Worm (Caenorhabditis elegans) whole organism, L1 larva: ENCODE data around the gene fahd-1.

Source experiments
- C16A3.4 ChIP-seq: fragments of 150-350 bp; optimal IDR thresholded peaks from 2 replicates; lab custom pipeline; 2014; ENCODE audit warnings: missing biosample characterization, missing genetic modification characterization
- C34B4.2 ChIP-seq: sonication (generic microtip); optimal IDR thresholded peaks from 2 replicates; lab custom pipeline; 2017; ENCODE audit warnings: mild to moderate bottlenecking, missing genetic modification characterization, missing compliant biosample characterization
- aly-2 ChIP-seq: fragments of 150-350 bp; optimal IDR thresholded peaks from 2 replicates; lab custom pipeline; 2014; ENCODE audit warnings: missing biosample characterization, missing genetic modification characterization
- ama-1 ChIP-seq: fragments of 150-350 bp; optimal IDR thresholded peaks from 2 replicates; lab custom pipeline; 2014
- ceh-8 ChIP-seq: fragments of 200-800 bp; sonication (Bioruptor generic); optimal IDR thresholded peaks from 2 replicates; lab custom pipeline; 2018; ENCODE audit warnings: mild to moderate bottlenecking, missing genetic modification characterization, moderate library complexity, missing compliant biosample characterization
- dsc-1 ChIP-seq: sonication (generic microtip); optimal IDR thresholded peaks from 2 replicates; lab custom pipeline; 2016; ENCODE audit warnings: mild to moderate bottlenecking, missing genetic modification characterization, missing compliant biosample characterization
- efl-3 ChIP-seq: fragments of 200-800 bp; sonication (Bioruptor generic); optimal IDR thresholded peaks from 2 replicates; lab custom pipeline; 2018; ENCODE audit warnings: mild to moderate bottlenecking, missing genetic modification characterization, missing compliant biosample characterization
- elt-2 ChIP-seq: sonication (generic microtip); optimal IDR thresholded peaks from 2 replicates; lab custom pipeline; 2016; ENCODE audit warnings: missing genetic modification characterization, mild to moderate bottlenecking, inconsistent platforms, missing compliant biosample characterization, missing genetic modification reagents
- elt-3 ChIP-seq, 6 experiments: fragments of 150-350 bp in 1 of 6; sonication (generic microtip); optimal IDR thresholded peaks; 2 replicates each; lab custom pipeline; 2017 to 2018; ENCODE audit warnings: missing biosample characterization in 6 of 6, missing genetic modification characterization in 6 of 6, inconsistent platforms in 1 of 6
- fos-1 ChIP-seq: fragments of 150-350 bp; optimal IDR thresholded peaks from 2 replicates; lab custom pipeline; 2014; ENCODE audit warnings: missing biosample characterization, missing genetic modification characterization
- hlh-4 ChIP-seq: sonication (generic microtip); optimal IDR thresholded peaks from 2 replicates; lab custom pipeline; 2016; ENCODE audit warnings: mild to moderate bottlenecking, missing genetic modification characterization, missing compliant biosample characterization
- lin-13 ChIP-seq: fragments of 150-350 bp; optimal IDR thresholded peaks from 2 replicates; lab custom pipeline; 2014; ENCODE audit warnings: missing biosample characterization, missing genetic modification reagents, missing genetic modification characterization
- lin-14 ChIP-seq: fragments of 200-800 bp; sonication (Bioruptor generic); optimal IDR thresholded peaks from 2 replicates; lab custom pipeline; 2018; ENCODE audit warnings: mild to moderate bottlenecking, missing genetic modification characterization, moderate library complexity, missing compliant biosample characterization
- nhr-77 ChIP-seq: fragments of 150-350 bp; optimal IDR thresholded peaks from 2 replicates; lab custom pipeline; 2014; ENCODE audit warnings: missing biosample characterization, missing genetic modification characterization
- nhr-84 ChIP-seq: sonication (generic microtip); optimal IDR thresholded peaks from 2 replicates; lab custom pipeline; 2017; ENCODE audit warnings: missing biosample characterization, missing genetic modification characterization
- nhr-85 ChIP-seq: sonication (generic microtip); peaks from one replicate; lab custom pipeline; 2016; ENCODE audit warnings: missing genetic modification characterization, inconsistent platforms, missing compliant biosample characterization
- pqm-1 ChIP-seq: sonication (generic microtip); optimal IDR thresholded peaks from 3 replicates; lab custom pipeline; 2017; ENCODE audit warnings: missing biosample characterization, missing genetic modification characterization
- sptf-1 ChIP-seq: fragments of 150-350 bp; optimal IDR thresholded peaks from 2 replicates; lab custom pipeline; 2014; ENCODE audit warnings: missing biosample characterization, missing genetic modification characterization
- sup-37 ChIP-seq: fragments of 200-800 bp; sonication (Bioruptor generic); optimal IDR thresholded peaks from 2 replicates; lab custom pipeline; 2018; ENCODE audit warnings: mild to moderate bottlenecking, missing genetic modification characterization, missing compliant biosample characterization
- vab-15 ChIP-seq: sonication (generic microtip); optimal IDR thresholded peaks from 2 replicates; lab custom pipeline; 2017; ENCODE audit warnings: missing genotype, mild to moderate bottlenecking, missing genetic modification characterization, missing compliant biosample characterization
- xbp-1 ChIP-seq: sonication (generic microtip); optimal IDR thresholded peaks from 2 replicates; lab custom pipeline; 2016; ENCODE audit warnings: missing genetic modification characterization, missing compliant biosample characterization
- zag-1 ChIP-seq: fragments of 150-350 bp; optimal IDR thresholded peaks from 2 replicates; lab custom pipeline; 2014; ENCODE audit warnings: missing biosample characterization, missing genetic modification characterization
- ztf-11 ChIP-seq, 2 experiments: sonication (generic microtip); optimal IDR thresholded peaks; 2 replicates each; lab custom pipeline; 2016 to 2017; ENCODE audit warnings: missing genetic modification characterization in 2 of 2, missing biosample characterization in 1 of 2, missing compliant biosample characterization in 1 of 2

Gene fahd-1

DNA sequence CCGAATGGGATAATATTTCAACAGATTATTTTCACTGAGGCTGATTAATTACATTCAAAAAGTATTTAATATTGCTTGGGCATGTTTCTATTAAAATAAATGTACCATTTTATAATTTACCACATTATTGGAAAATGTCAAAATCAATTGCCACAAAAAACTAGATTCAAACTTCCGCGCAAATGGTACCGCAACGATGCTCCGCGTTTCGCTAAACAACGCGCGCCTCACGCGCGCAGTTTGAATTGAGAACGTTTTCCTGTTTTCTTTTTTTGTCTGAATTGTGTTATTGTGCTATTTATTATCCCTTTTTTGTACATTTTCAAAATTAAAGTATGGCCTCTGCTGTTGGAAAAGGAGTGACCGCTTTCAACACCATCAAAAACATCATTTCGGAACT lies 48.8 kb downstream of the fahd-1 start, which contains the start of gene C29E4.12 (continued):
- TF ChIP-seq fos-1 (tag; lab: Kevin White, UChicago) (peak; percentile 7), ztf-11 (tag; optimal IDR thresholded peaks at IDR 0.05; lab: Kevin White, UChicago) (peak in 1 of 2 experiments; percentile 18), aly-2 (tag; lab: Kevin White, UChicago) (peak; percentile 64)

DNA sequence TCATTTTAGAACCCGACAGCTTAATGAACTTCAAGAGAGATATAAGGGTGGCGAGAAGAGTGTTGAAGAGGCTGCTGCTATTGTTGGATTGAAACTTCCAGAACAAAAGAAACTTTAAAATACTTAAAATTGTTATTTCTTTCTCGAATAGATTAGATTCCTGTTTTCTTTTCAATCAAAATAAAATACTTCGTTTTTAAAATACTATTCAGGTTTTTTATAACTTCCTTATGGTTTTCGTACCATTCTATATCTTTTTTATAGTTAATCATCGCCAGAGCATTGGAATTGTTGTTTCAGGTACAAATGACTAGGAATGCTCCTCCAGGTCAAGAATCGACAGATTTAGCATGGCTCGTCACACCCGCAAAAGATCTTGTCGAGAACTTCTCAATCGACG lies 49.4 kb downstream of the fahd-1 start, which contains the start of gene kle-2:
kle-2 (plus strand) TSS at position 301 of the 400 bp plus-strand sequence.
- TF ChIP-seq xbp-1 (tag; lab: Kevin White, UChicago), result no peak
- no peak for TF ChIP-seq lin-14 (GFP tag; lab: Kevin White, UChicago)
- TF ChIP-seq ceh-8, result no peak
- TF ChIP-seq lin-13 (GFP tag; lab: Kevin White, UChicago), result no peak
- no peak for TF ChIP-seq nhr-77 (tag; lab: Kevin White, UChicago)
- TF ChIP-seq C34B4.2, result no peak
- no peak for TF ChIP-seq hlh-4
- TF ChIP-seq zag-1 (tag; lab: Kevin White, UChicago), result no peak
- TF ChIP-seq sup-37 (GFP tag; lab: Kevin White, UChicago), result no peak
- TF ChIP-seq nhr-85 (tag; lab: Kevin White, UChicago), result no peak
- no peak for TF ChIP-seq efl-3
- no peak for TF ChIP-seq dsc-1 (tag; lab: Kevin White, UChicago)
- no peak for TF ChIP-seq nhr-84 (tag; lab: Kevin White, UChicago)
- no peak for TF ChIP-seq elt-2 (tag; lab: Kevin White, UChicago)
- no peak for TF ChIP-seq pqm-1 (tag; lab: Kevin White, UChicago)
- TF ChIP-seq elt-3 (tag; optimal IDR thresholded peaks at IDR 0.05; lab: Kevin White, UChicago), result no peak
- no peak for TF ChIP-seq vab-15
- no peak for TF ChIP-seq C16A3.4 (tag; lab: Kevin White, UChicago)
- no peak for TF ChIP-seq sptf-1 (tag; lab: Kevin White, UChicago)
- TF ChIP-seq ama-1 (lab: Kevin White, UChicago), result no peak
